Fruit fly (Drosophila melanogaster): ENCODE results near the gene CG14805.

DNA sequence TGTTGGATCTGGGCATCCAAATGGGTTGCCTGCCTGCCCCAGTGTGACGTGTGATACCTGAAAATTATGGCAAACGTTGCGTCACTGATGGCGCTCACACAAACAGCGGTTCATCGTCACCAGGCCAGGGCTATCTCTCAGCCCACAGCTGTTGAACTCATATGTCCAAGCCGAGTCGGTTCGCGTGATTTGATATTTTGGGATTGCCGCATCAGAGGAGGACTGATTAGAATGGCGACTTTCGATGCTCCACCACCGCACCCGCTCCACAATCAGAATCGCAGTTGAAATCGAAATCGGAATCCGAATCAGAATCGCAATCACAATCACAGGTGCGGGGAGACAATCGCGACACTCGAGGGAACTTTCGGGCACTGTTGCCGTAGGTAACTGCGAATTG, 29.4 kb upstream of the CG14805 start:
- TF ChIP-seq foxo (GFP tag; optimal IDR thresholded peaks at IDR 0.05), result no peak
- no peak for TF ChIP-seq lola (GFP tag; optimal IDR thresholded peaks at IDR 0.05)
- no peak for TF ChIP-seq woc (GFP tag; optimal IDR thresholded peaks at IDR 0.05)
- TF ChIP-seq CG9705 (GFP tag; optimal IDR thresholded peaks at IDR 0.05), result no peak
- TF ChIP-seq ey (GFP tag; optimal IDR thresholded peaks at IDR 0.05), result no peak
- no peak for TF ChIP-seq HLH106 (tag; optimal IDR thresholded peaks at IDR 0.05)

Data from whole organism, wandering third instar larva.